Worm (Caenorhabditis elegans) whole organism, L2 larva: ENCODE data around the gene twk-13.

Source experiments
- C34F6.9 ChIP-seq: fragments of 150-350 bp; optimal IDR thresholded peaks from 2 replicates; lab custom pipeline; 2014; ENCODE audit warnings: missing biosample characterization, missing genetic modification characterization
- F13H6.1 ChIP-seq: sonication (generic microtip); optimal IDR thresholded peaks from 2 replicates; lab custom pipeline; 2016; ENCODE audit warnings: missing genetic modification characterization, missing compliant biosample characterization
- R02D3.7 ChIP-seq: fragments of 150-350 bp; optimal IDR thresholded peaks from 2 replicates; lab custom pipeline; 2014; ENCODE audit warnings: missing biosample characterization, missing genetic modification characterization
- Y55F3AM.14 ChIP-seq: fragments of 200-800 bp; sonication (Bioruptor generic); optimal IDR thresholded peaks from 2 replicates; lab custom pipeline; 2018; ENCODE audit warnings: mild to moderate bottlenecking, missing genetic modification characterization, missing compliant biosample characterization
- ZK546.5 ChIP-seq: sonication (generic microtip); optimal IDR thresholded peaks from 2 replicates; lab custom pipeline; 2017; ENCODE audit warnings: missing biosample characterization, missing genetic modification characterization
- aly-2 ChIP-seq: fragments of 150-350 bp; optimal IDR thresholded peaks from 2 replicates; lab custom pipeline; 2014; ENCODE audit warnings: missing biosample characterization, missing genetic modification characterization
- ama-1 ChIP-seq: fragments of 150-350 bp; optimal IDR thresholded peaks from 2 replicates; lab custom pipeline; 2018; ENCODE audit warnings: inconsistent platforms
- blmp-1 ChIP-seq: sonication (generic microtip); optimal IDR thresholded peaks from 2 replicates; lab custom pipeline; 2017; ENCODE audit warnings: missing genetic modification characterization, mild to moderate bottlenecking, missing compliant biosample characterization, antibody characterized with exemption, moderate library complexity; ENCODE audit not compliant: insufficient read depth
- ceh-16 ChIP-seq: fragments of 150-350 bp; optimal IDR thresholded peaks from 2 replicates; lab custom pipeline; 2014; ENCODE audit warnings: missing biosample characterization, missing genetic modification characterization
- ceh-82 ChIP-seq: fragments of 150-350 bp; optimal IDR thresholded peaks from 2 replicates; lab custom pipeline; 2014; ENCODE audit warnings: missing biosample characterization, missing genetic modification characterization
- crh-2 ChIP-seq: sonication (generic microtip); optimal IDR thresholded peaks from 2 replicates; lab custom pipeline; 2017; ENCODE audit warnings: missing biosample characterization, missing genetic modification characterization
- dmd-4 ChIP-seq: sonication (generic microtip); optimal IDR thresholded peaks from 2 replicates; lab custom pipeline; 2017; ENCODE audit warnings: missing biosample characterization, missing genetic modification characterization
- egl-27 ChIP-seq: sonication (generic microtip); optimal IDR thresholded peaks from 3 replicates; lab custom pipeline; 2017; ENCODE audit warnings: missing biosample characterization, missing genetic modification reagents, missing genetic modification characterization
- elt-1 ChIP-seq: fragments of 150-350 bp; optimal IDR thresholded peaks from 2 replicates; lab custom pipeline; 2014; ENCODE audit warnings: missing biosample characterization, missing genetic modification characterization
- fos-1 ChIP-seq: fragments of 150-350 bp; optimal IDR thresholded peaks from 2 replicates; lab custom pipeline; 2014; ENCODE audit warnings: missing biosample characterization, missing genetic modification characterization
- gmeb-1 ChIP-seq: fragments of 150-350 bp; optimal IDR thresholded peaks from 2 replicates; lab custom pipeline; 2014; ENCODE audit warnings: missing biosample characterization, missing genetic modification characterization
- lin-11 ChIP-seq: fragments of 150-350 bp; sonication (generic microtip); optimal IDR thresholded peaks from 2 replicates; lab custom pipeline; 2014; ENCODE audit warnings: missing biosample characterization, missing genetic modification characterization, inconsistent platforms, mixed read lengths
- lin-13 ChIP-seq: fragments of 150-350 bp; optimal IDR thresholded peaks from 2 replicates; lab custom pipeline; 2014; ENCODE audit warnings: missing biosample characterization, missing genetic modification reagents, missing genetic modification characterization
- lin-39 ChIP-seq: fragments of 150-350 bp; optimal IDR thresholded peaks from 2 replicates; lab custom pipeline; 2014; ENCODE audit warnings: missing biosample characterization, missing genetic modification reagents, missing genetic modification characterization
- lsy-2 ChIP-seq, 2 experiments: fragments of 150-350 bp in 1 of 2; sonication (generic microtip) in 1 of 2; optimal IDR thresholded peaks; 2 replicates each; lab custom pipeline; 2014 to 2017; ENCODE audit warnings: missing biosample characterization in 2 of 2, missing genetic modification characterization in 2 of 2
- mab-5 ChIP-seq: fragments of 150-350 bp; optimal IDR thresholded peaks from 2 replicates; lab custom pipeline; 2014; ENCODE audit warnings: missing biosample characterization, missing genetic modification characterization
- mbf-1 ChIP-seq: sonication (generic microtip); optimal IDR thresholded peaks from 2 replicates; lab custom pipeline; 2017; ENCODE audit warnings: missing biosample characterization, missing genetic modification characterization
- nhr-12 ChIP-seq: fragments of 150-350 bp; optimal IDR thresholded peaks from 2 replicates; lab custom pipeline; 2014; ENCODE audit warnings: missing biosample characterization, missing genetic modification characterization
- nhr-21 ChIP-seq: fragments of 150-350 bp; optimal IDR thresholded peaks from 2 replicates; lab custom pipeline; 2014; ENCODE audit warnings: missing biosample characterization, missing genetic modification characterization
- nhr-23 ChIP-seq: fragments of 150-350 bp; optimal IDR thresholded peaks from 2 replicates; lab custom pipeline; 2014; ENCODE audit warnings: missing biosample characterization, missing genetic modification reagents, missing genetic modification characterization
- nhr-237 ChIP-seq: fragments of 150-350 bp; optimal IDR thresholded peaks from 2 replicates; lab custom pipeline; 2014; ENCODE audit warnings: missing biosample characterization, missing genetic modification characterization
- nhr-6 ChIP-seq: fragments of 150-350 bp; optimal IDR thresholded peaks from 2 replicates; lab custom pipeline; 2014; ENCODE audit warnings: missing biosample characterization, missing genetic modification characterization
- sem-4 ChIP-seq: fragments of 150-350 bp; optimal IDR thresholded peaks from 2 replicates; lab custom pipeline; 2014; ENCODE audit warnings: missing biosample characterization, missing genetic modification reagents, missing genetic modification characterization
- skn-1 ChIP-seq: sonication (generic microtip); optimal IDR thresholded peaks from 2 replicates; lab custom pipeline; 2017; ENCODE audit warnings: missing biosample characterization, missing genetic modification characterization
- sma-3 ChIP-seq: sonication (generic microtip); optimal IDR thresholded peaks from 2 replicates; lab custom pipeline; 2016; ENCODE audit warnings: missing genetic modification reagents, missing genetic modification characterization, missing compliant biosample characterization
- sma-9 ChIP-seq, 2 experiments: fragments of 150-350 bp in 1 of 2; sonication (generic microtip) in 1 of 2; optimal IDR thresholded peaks; 2 replicates each; lab custom pipeline; 2014 to 2016; ENCODE audit warnings: missing genetic modification characterization in 2 of 2, mild to moderate bottlenecking in 1 of 2, missing biosample characterization in 1 of 2, missing compliant biosample characterization in 1 of 2, missing genetic modification reagents in 1 of 2, moderate library complexity in 1 of 2
- unc-39 ChIP-seq: fragments of 150-350 bp; optimal IDR thresholded peaks from 2 replicates; lab custom pipeline; 2014; ENCODE audit warnings: missing biosample characterization, missing genetic modification characterization
- unc-55 ChIP-seq: fragments of 150-350 bp; sonication (generic microtip); optimal IDR thresholded peaks from 3 replicates; lab custom pipeline; 2014; ENCODE audit warnings: missing biosample characterization, missing genetic modification reagents, missing genetic modification characterization
- unc-62 ChIP-seq: fragments of 150-350 bp; optimal IDR thresholded peaks from 2 replicates; lab custom pipeline; 2014; ENCODE audit warnings: missing biosample characterization, missing genetic modification reagents, missing genetic modification characterization
- ztf-1 ChIP-seq: fragments of 200-800 bp; sonication (Bioruptor generic); conservative IDR thresholded peaks from 2 replicates; pipeline ENCODE4 v1.3.6; 2022; ENCODE audit warnings: missing genetic modification characterization, missing compliant biosample characterization
- ztf-11 ChIP-seq: sonication (generic microtip); optimal IDR thresholded peaks from 2 replicates; lab custom pipeline; 2017; ENCODE audit warnings: missing biosample characterization, missing genetic modification characterization
- ztf-4 ChIP-seq: fragments of 150-350 bp; optimal IDR thresholded peaks from 2 replicates; lab custom pipeline; 2014; ENCODE audit warnings: missing biosample characterization, missing genetic modification characterization

The twk-13 gene

DNA sequence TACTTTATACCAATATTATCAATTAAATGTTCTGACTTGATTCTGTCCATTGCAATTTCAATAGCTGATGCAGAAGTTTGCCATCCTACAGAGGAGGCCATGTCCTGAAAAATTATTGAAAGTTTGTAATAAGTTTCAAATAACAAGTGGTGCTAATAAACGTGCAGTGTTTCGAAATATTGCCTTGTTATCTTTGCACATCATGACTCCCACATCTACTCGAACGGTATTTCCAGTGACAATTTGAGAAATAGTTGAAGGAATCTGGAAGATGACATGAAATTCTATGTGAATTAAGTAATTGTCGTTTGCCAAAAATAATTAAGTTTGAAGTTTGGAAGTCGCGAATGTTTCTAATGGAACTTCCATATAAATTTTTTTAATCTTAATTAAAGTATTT is 31.6 kb upstream of the twk-13 start, which contains the start of gene gcy-13:
Gene gcy-13, minus strand, starts transcription at position 101 of the 400 bp plus-strand sequence.
- no peak for TF ChIP-seq skn-1 (tag; lab: Kevin White, UChicago)
- no peak for TF ChIP-seq sma-9 (GFP tag; optimal IDR thresholded peaks at IDR 0.05; lab: Kevin White, UChicago)
- no peak for TF ChIP-seq sma-9 (tag; optimal IDR thresholded peaks at IDR 0.05; lab: Kevin White, UChicago)
- no peak for TF ChIP-seq gmeb-1
- TF ChIP-seq ceh-82 = no peak
- no peak for TF ChIP-seq lin-11 (tag; lab: Kevin White, UChicago)
- no peak for TF ChIP-seq ZK546.5 (tag; lab: Kevin White, UChicago)
- TF ChIP-seq blmp-1 (tag; lab: Kevin White, UChicago) = no peak
- TF ChIP-seq ztf-11 (tag; lab: Kevin White, UChicago) = no peak
- TF ChIP-seq ztf-1 (GFP tag; lab: Robert Waterston, UW) = no peak
- TF ChIP-seq sem-4 (tag; lab: Kevin White, UChicago) = no peak
- no peak for TF ChIP-seq nhr-21
- TF ChIP-seq unc-39 (tag; lab: Kevin White, UChicago) = no peak
- no peak for TF ChIP-seq unc-62 (GFP tag; lab: Kevin White, UChicago)
- TF ChIP-seq elt-1 (tag; lab: Kevin White, UChicago) = no peak
- TF ChIP-seq mab-5 (tag; lab: Kevin White, UChicago) = no peak
- TF ChIP-seq fos-1 = no peak
- no peak for TF ChIP-seq lin-39 (tag; lab: Kevin White, UChicago)
- no peak for TF ChIP-seq nhr-237 (tag; lab: Kevin White, UChicago)
- no peak for TF ChIP-seq egl-27 (tag; lab: Kevin White, UChicago)
- TF ChIP-seq, all 48 proteins: peak for 0

DNA sequence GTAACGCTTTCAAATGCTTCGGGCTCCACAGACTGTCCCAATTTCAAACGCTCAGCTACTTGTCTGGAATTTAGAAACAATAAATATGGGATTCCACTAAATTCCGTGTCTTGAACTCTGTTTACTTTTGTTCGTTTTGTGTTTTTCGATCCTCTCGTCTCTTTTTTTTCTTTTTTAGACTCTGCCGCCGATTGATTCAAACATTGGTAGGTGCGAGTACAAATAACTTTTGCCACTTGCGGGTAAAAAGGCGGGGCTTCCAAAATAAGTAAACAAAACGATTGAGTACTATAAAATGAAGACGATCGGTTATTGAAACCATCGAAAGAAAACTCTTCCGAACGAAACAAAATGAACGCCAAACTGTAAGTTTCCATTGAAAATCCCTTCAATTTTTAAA is 27.3 kb upstream of the twk-13 start, which contains the start of gene fipr-2:
Gene fipr-2, plus strand, starts transcription at position 245 of the 400 bp plus-strand sequence.
- no peak for TF ChIP-seq ceh-16 (tag; lab: Kevin White, UChicago)
- no peak for TF ChIP-seq blmp-1 (tag; lab: Kevin White, UChicago)
- no peak for TF ChIP-seq unc-39 (tag; lab: Kevin White, UChicago)
- TF ChIP-seq sma-9 (GFP tag; optimal IDR thresholded peaks at IDR 0.05; lab: Kevin White, UChicago) = no peak
- TF ChIP-seq sma-9 (tag; optimal IDR thresholded peaks at IDR 0.05; lab: Kevin White, UChicago) = no peak
- no peak for TF ChIP-seq nhr-12 (tag; lab: Kevin White, UChicago)
- TF ChIP-seq ztf-4 (tag; lab: Kevin White, UChicago) = no peak
- no peak for TF ChIP-seq lin-13 (GFP tag; lab: Kevin White, UChicago)
- no peak for TF ChIP-seq R02D3.7
- no peak for TF ChIP-seq ama-1 (lab: Kevin White, UChicago)
- TF ChIP-seq sem-4 (tag; lab: Kevin White, UChicago) = no peak

DNA sequence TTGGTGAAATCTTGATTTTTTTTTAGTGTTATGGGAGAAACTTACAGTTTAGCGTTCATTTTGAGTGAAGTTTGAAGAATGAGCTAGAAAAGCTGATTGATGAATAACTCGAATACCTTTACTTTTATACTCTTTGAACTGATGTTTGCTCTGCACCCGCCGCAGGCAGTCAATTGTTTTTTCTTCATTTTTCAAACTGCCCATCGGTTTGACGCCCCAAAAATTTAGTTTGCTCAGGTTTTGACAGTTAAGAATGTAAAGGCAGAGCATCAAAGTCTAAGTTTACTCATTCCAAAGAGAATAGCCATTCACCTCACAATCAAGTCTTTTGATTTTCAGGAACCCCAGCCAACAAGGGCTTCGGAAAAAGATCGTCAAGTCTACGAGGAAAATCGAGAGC is 23.9 kb upstream of the twk-13 start, which contains the start of gene fipr-1:
Gene fipr-1, minus strand, starts transcription at position 101 of the 400 bp plus-strand sequence.
- TF ChIP-seq nhr-12 (tag; lab: Kevin White, UChicago) (no peak), Y55F3AM.14 (no peak), ztf-11 (tag; lab: Kevin White, UChicago) (no peak), lsy-2 (tag; optimal IDR thresholded peaks at IDR 0.05; lab: Kevin White, UChicago) (no peak), dmd-4 (tag; lab: Kevin White, UChicago) (no peak), C34F6.9 (no peak), elt-1 (tag; lab: Kevin White, UChicago) (no peak), mbf-1 (no peak), sma-3 (no peak), nhr-237 (tag; lab: Kevin White, UChicago) (no peak), nhr-23 (tag; lab: Kevin White, UChicago) (no peak), F13H6.1 (tag; lab: Kevin White, UChicago) (no peak), crh-2 (tag; lab: Kevin White, UChicago) (no peak), mab-5 (tag; lab: Kevin White, UChicago) (no peak), ZK546.5 (tag; lab: Kevin White, UChicago) (no peak), aly-2 (tag; lab: Kevin White, UChicago) (no peak), lin-13 (GFP tag; lab: Kevin White, UChicago) (no peak), unc-55 (GFP tag; lab: Kevin White, UChicago) (no peak), nhr-6 (tag; lab: Kevin White, UChicago) (no peak)
